Worm (Caenorhabditis elegans) whole organism, L2 larva: Measurements from ENCODE around the gene C27A2.7.

Source experiments
- lin-39 ChIP-seq: fragments of 150-350 bp; optimal IDR thresholded peaks from 2 replicates; lab custom pipeline; 2014; ENCODE audit warnings: missing biosample characterization, missing genetic modification reagents, missing genetic modification characterization
- unc-62 ChIP-seq: fragments of 150-350 bp; optimal IDR thresholded peaks from 2 replicates; lab custom pipeline; 2014; ENCODE audit warnings: missing biosample characterization, missing genetic modification reagents, missing genetic modification characterization
- ztf-11 ChIP-seq: sonication (generic microtip); optimal IDR thresholded peaks from 2 replicates; lab custom pipeline; 2017; ENCODE audit warnings: missing biosample characterization, missing genetic modification characterization

DNA sequence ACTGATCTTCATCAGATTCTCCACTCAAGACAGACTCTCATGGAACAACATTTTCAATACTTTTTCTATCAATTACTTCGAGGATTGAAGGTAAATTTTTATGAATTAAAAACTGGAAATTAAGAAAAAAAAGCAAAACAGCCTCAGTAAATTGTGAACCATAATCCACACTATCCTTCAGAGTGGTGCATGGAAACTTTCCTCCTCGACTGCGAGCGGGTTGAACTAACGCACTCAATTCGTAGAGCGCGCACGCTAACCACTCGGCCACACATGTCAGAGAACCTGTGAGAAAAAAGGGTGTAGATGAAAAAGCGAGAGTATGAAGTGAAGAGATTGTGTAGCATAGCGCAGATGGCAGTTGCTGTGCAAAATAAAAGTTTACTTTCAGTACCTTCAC, 33.9 kb upstream of the C27A2.7 start:
- TF ChIP-seq ztf-11 (tag; lab: Kevin White, UChicago) (no peak), lin-39 (no peak), unc-62 (GFP tag; lab: Kevin White, UChicago) (no peak)
